Worm (Caenorhabditis elegans) whole organism, L3 larva: ENCODE measurements around the gene scav-4.

Experiments
- R02D3.7 ChIP-seq: fragments of 150-350 bp; optimal IDR thresholded peaks from 2 replicates; lab custom pipeline; 2014; ENCODE audit warnings: missing biosample characterization, missing genetic modification characterization
- ZK546.5 ChIP-seq: sonication (generic microtip); optimal IDR thresholded peaks from 2 replicates; lab custom pipeline; 2017; ENCODE audit warnings: missing biosample characterization, missing genetic modification characterization
- aly-2 ChIP-seq: fragments of 150-350 bp; optimal IDR thresholded peaks from 2 replicates; lab custom pipeline; 2014; ENCODE audit warnings: missing biosample characterization, missing genetic modification characterization
- ama-1 ChIP-seq: fragments of 150-350 bp; optimal IDR thresholded peaks from 2 replicates; lab custom pipeline; 2018
- ceh-16 ChIP-seq: sonication (generic microtip); optimal IDR thresholded peaks from 2 replicates; lab custom pipeline; 2017; ENCODE audit warnings: missing biosample characterization, missing genetic modification characterization
- ceh-28 ChIP-seq: fragments of 150-350 bp; optimal IDR thresholded peaks from 2 replicates; lab custom pipeline; 2014; ENCODE audit warnings: missing biosample characterization, missing genetic modification reagents, missing genetic modification characterization
- ceh-82 ChIP-seq: fragments of 150-350 bp; optimal IDR thresholded peaks from 2 replicates; lab custom pipeline; 2014; ENCODE audit warnings: missing biosample characterization, missing genetic modification characterization
- ceh-9 ChIP-seq: sonication (generic microtip); optimal IDR thresholded peaks from 2 replicates; lab custom pipeline; 2018; ENCODE audit warnings: missing biosample characterization, missing genetic modification characterization
- daf-12 ChIP-seq: fragments of 150-350 bp; optimal IDR thresholded peaks from 2 replicates; lab custom pipeline; 2014; ENCODE audit warnings: missing biosample characterization, missing genetic modification reagents, missing genetic modification characterization
- egl-27 ChIP-seq: sonication (generic microtip); optimal IDR thresholded peaks from 4 replicates; lab custom pipeline; 2017; ENCODE audit warnings: missing biosample characterization, missing genetic modification reagents, missing genetic modification characterization
- egl-5 ChIP-seq: fragments of 150-350 bp; optimal IDR thresholded peaks from 2 replicates; lab custom pipeline; 2017; ENCODE audit warnings: missing biosample characterization, missing genetic modification reagents, missing genetic modification characterization, inconsistent platforms
- elt-1 ChIP-seq: fragments of 150-350 bp; optimal IDR thresholded peaks from 2 replicates; lab custom pipeline; 2014; ENCODE audit warnings: missing biosample characterization, missing genetic modification characterization
- elt-2 ChIP-seq: sonication (generic microtip); optimal IDR thresholded peaks from 2 replicates; lab custom pipeline; 2016; ENCODE audit warnings: missing genetic modification reagents, mild to moderate bottlenecking, missing genetic modification characterization, missing compliant biosample characterization
- elt-3 ChIP-seq, 3 experiments: fragments of 150-350 bp in 1 of 3; sonication (generic microtip) in 2 of 3; optimal IDR thresholded peaks; 2 replicates in 2 of 3; 4 replicates in 1 of 3; lab custom pipeline; 2014 to 2017; ENCODE audit warnings: missing biosample characterization in 3 of 3, missing genetic modification characterization in 3 of 3
- eor-1 ChIP-seq, 2 experiments: fragments of 150-350 bp; optimal IDR thresholded peaks; 2 replicates each; lab custom pipeline; 2014 to 2018; ENCODE audit warnings: missing biosample characterization in 2 of 2, missing genetic modification characterization in 2 of 2
- fkh-10 ChIP-seq: sonication (generic microtip); optimal IDR thresholded peaks from 2 replicates; lab custom pipeline; 2017; ENCODE audit warnings: missing biosample characterization, missing genetic modification reagents, missing genetic modification characterization
- fkh-2 ChIP-seq: fragments of 150-350 bp; optimal IDR thresholded peaks from 2 replicates; lab custom pipeline; 2014; ENCODE audit warnings: missing biosample characterization, missing genetic modification reagents, missing genetic modification characterization
- fos-1 ChIP-seq: fragments of 150-350 bp; optimal IDR thresholded peaks from 2 replicates; lab custom pipeline; 2014; ENCODE audit warnings: missing biosample characterization, missing genetic modification characterization
- hmg-11 ChIP-seq: sonication (generic microtip); optimal IDR thresholded peaks from 2 replicates; lab custom pipeline; 2016; ENCODE audit warnings: missing genetic modification characterization, missing compliant biosample characterization
- jun-1 ChIP-seq: fragments of 150-350 bp; optimal IDR thresholded peaks from 2 replicates; lab custom pipeline; 2014; ENCODE audit warnings: missing biosample characterization, missing genetic modification reagents, missing genetic modification characterization
- lin-15B ChIP-seq: fragments of 150-350 bp; optimal IDR thresholded peaks from 2 replicates; lab custom pipeline; 2014; ENCODE audit warnings: missing biosample characterization, missing genetic modification characterization
- lin-39 ChIP-seq: fragments of 150-350 bp; optimal IDR thresholded peaks from 2 replicates; lab custom pipeline; 2018; ENCODE audit warnings: missing biosample characterization, missing genetic modification reagents, missing genetic modification characterization
- lsy-12 ChIP-seq: sonication (generic microtip); optimal IDR thresholded peaks from 2 replicates; lab custom pipeline; 2016; ENCODE audit warnings: mild to moderate bottlenecking, missing genetic modification characterization, missing compliant biosample characterization
- mdl-1 ChIP-seq: fragments of 150-350 bp; optimal IDR thresholded peaks from 2 replicates; lab custom pipeline; 2014; ENCODE audit warnings: missing biosample characterization, missing genetic modification characterization
- mml-1 ChIP-seq: fragments of 150-350 bp; sonication (generic microtip); optimal IDR thresholded peaks from 3 replicates; lab custom pipeline; 2014; ENCODE audit warnings: missing biosample characterization, missing genetic modification characterization
- nfya-1 ChIP-seq: sonication (generic microtip); optimal IDR thresholded peaks from 2 replicates; lab custom pipeline; 2017; ENCODE audit warnings: missing genetic modification characterization, mild to moderate bottlenecking, missing compliant biosample characterization, antibody characterized with exemption, moderate library complexity; ENCODE audit not compliant: insufficient read depth
- nhr-11 ChIP-seq: fragments of 150-350 bp; optimal IDR thresholded peaks from 2 replicates; lab custom pipeline; 2014; ENCODE audit warnings: missing biosample characterization, missing genetic modification characterization
- nhr-12 ChIP-seq: fragments of 150-350 bp; optimal IDR thresholded peaks from 2 replicates; lab custom pipeline; 2014; ENCODE audit warnings: missing biosample characterization, missing genetic modification characterization
- nhr-23 ChIP-seq: fragments of 150-350 bp; optimal IDR thresholded peaks from 2 replicates; lab custom pipeline; 2014; ENCODE audit warnings: missing biosample characterization, missing genetic modification reagents, missing genetic modification characterization
- nhr-237 ChIP-seq: fragments of 150-350 bp; optimal IDR thresholded peaks from 2 replicates; lab custom pipeline; 2014; ENCODE audit warnings: missing biosample characterization, missing genetic modification characterization
- nhr-25 ChIP-seq: sonication (generic microtip); optimal IDR thresholded peaks from 2 replicates; lab custom pipeline; 2017; ENCODE audit warnings: missing biosample characterization, missing genetic modification characterization
- nhr-28 ChIP-seq: fragments of 150-350 bp; optimal IDR thresholded peaks from 2 replicates; lab custom pipeline; 2014; ENCODE audit warnings: missing biosample characterization, missing genetic modification characterization
- nhr-43 ChIP-seq: sonication (generic microtip); optimal IDR thresholded peaks from 2 replicates; lab custom pipeline; 2016; ENCODE audit warnings: mild to moderate bottlenecking, missing genetic modification characterization, missing compliant biosample characterization; ENCODE audit not compliant: poor library complexity, severe bottlenecking
- nhr-67 ChIP-seq: fragments of 150-350 bp; optimal IDR thresholded peaks from 2 replicates; lab custom pipeline; 2014; ENCODE audit warnings: missing biosample characterization, missing genetic modification characterization
- nhr-76 ChIP-seq: fragments of 150-350 bp; sonication (generic microtip); optimal IDR thresholded peaks from 5 replicates; lab custom pipeline; 2014; ENCODE audit warnings: missing biosample characterization, missing genetic modification characterization
- nhr-77 ChIP-seq: fragments of 150-350 bp; optimal IDR thresholded peaks from 2 replicates; lab custom pipeline; 2014; ENCODE audit warnings: missing biosample characterization, missing genetic modification characterization
- pha-4 ChIP-seq: fragments of 150-350 bp; optimal IDR thresholded peaks from 2 replicates; lab custom pipeline; 2014; ENCODE audit warnings: missing biosample characterization, missing genetic modification reagents, missing genetic modification characterization
- pqm-1 ChIP-seq: fragments of 150-350 bp; optimal IDR thresholded peaks from 2 replicates; lab custom pipeline; 2017; ENCODE audit warnings: missing biosample characterization, missing genetic modification characterization, inconsistent platforms
- sea-2 ChIP-seq: fragments of 150-350 bp; sonication (generic microtip); optimal IDR thresholded peaks from 4 replicates; lab custom pipeline; 2014; ENCODE audit warnings: missing biosample characterization, missing genetic modification reagents, missing genetic modification characterization
- skn-1 ChIP-seq: fragments of 150-350 bp; optimal IDR thresholded peaks from 2 replicates; lab custom pipeline; 2014; ENCODE audit warnings: missing biosample characterization, missing genetic modification characterization
- snpc-4 ChIP-seq: fragments of 150-350 bp; optimal IDR thresholded peaks from 2 replicates; lab custom pipeline; 2014; ENCODE audit warnings: missing biosample characterization, missing genetic modification characterization
- tbx-2 ChIP-seq: sonication (generic microtip); optimal IDR thresholded peaks from 2 replicates; lab custom pipeline; 2016; ENCODE audit warnings: mild to moderate bottlenecking, missing genetic modification characterization, missing compliant biosample characterization
- unc-39 ChIP-seq: sonication (generic microtip); optimal IDR thresholded peaks from 4 replicates; lab custom pipeline; 2017; ENCODE audit warnings: missing biosample characterization, missing genetic modification characterization
- unc-62 ChIP-seq: fragments of 150-350 bp; sonication (generic microtip); optimal IDR thresholded peaks from 4 replicates; lab custom pipeline; 2014; ENCODE audit warnings: missing biosample characterization, missing genetic modification reagents, missing genetic modification characterization
- zag-1 ChIP-seq: fragments of 150-350 bp; optimal IDR thresholded peaks from 2 replicates; lab custom pipeline; 2014; ENCODE audit warnings: missing biosample characterization, missing genetic modification characterization
- ztf-11 ChIP-seq: fragments of 150-350 bp; optimal IDR thresholded peaks from 2 replicates; lab custom pipeline; 2014; ENCODE audit warnings: missing biosample characterization, missing genetic modification characterization
- ztf-4 ChIP-seq: fragments of 150-350 bp; optimal IDR thresholded peaks from 2 replicates; lab custom pipeline; 2014; ENCODE audit warnings: missing biosample characterization, missing genetic modification characterization

scav-4 gene

DNA sequence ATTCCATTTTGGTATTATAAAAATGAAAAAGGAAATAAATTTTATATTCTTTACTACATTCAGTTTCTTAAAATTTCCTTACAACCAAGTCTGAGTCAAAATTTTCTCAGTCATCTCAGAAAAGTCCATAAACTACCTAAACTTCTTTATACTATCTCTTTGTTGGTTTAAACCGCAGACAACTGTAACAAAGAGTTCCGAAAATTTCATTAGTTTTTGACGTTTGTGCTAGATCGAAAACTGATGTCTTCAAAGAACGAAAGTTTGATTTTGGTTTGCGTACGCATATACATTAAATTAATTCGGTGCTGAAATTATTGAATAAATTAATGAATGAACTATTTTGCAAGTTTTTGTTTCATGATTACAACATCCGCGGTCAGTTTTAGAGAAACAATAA is 22.7 kb upstream of the scav-4 start:
- TF ChIP-seq fkh-10 (GFP tag; lab: Kevin White, UChicago) (peak; percentile 76), pha-4 (no peak), lin-39 (tag; lab: Kevin White, UChicago) (no peak), unc-39 (no peak), nhr-12 (tag; lab: Kevin White, UChicago) (no peak)

DNA sequence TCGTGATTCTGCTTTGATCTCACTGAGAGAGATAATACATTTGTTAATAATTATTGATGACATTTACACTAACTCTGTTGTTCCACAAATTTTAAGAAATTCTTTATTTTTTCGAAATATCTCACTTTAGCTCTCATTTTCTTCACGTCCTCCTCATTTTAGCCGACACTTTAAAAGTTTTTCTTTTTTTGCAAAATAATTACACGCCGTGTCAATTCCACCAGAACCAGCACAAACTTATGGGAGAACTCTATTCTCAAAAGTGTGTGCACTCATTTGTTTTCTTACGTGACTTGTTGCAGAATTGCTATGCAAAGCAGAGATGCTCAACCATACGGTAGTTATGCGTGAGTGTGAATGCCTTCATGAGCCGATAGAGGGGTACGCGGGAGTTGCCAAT is 16.4 kb upstream of the scav-4 start, which contains the start of gene frpr-2:
Gene frpr-2, plus strand, starts transcription at position 301 of the 400 bp plus-strand sequence.
- TF ChIP-seq skn-1 (tag; lab: Kevin White, UChicago) (no peak), elt-2 (tag; lab: Kevin White, UChicago) (no peak), nhr-11 (tag; lab: Kevin White, UChicago) (no peak), mml-1 (tag; lab: Kevin White, UChicago) (no peak), unc-62 (GFP tag; lab: Kevin White, UChicago) (no peak), ceh-28 (tag; lab: Kevin White, UChicago) (no peak), pha-4 (no peak), mdl-1 (tag; lab: Kevin White, UChicago) (no peak), nhr-28 (tag; lab: Kevin White, UChicago) (no peak), tbx-2 (tag; lab: Kevin White, UChicago) (no peak), fkh-10 (GFP tag; lab: Kevin White, UChicago) (no peak), elt-1 (tag; lab: Kevin White, UChicago) (no peak)

DNA sequence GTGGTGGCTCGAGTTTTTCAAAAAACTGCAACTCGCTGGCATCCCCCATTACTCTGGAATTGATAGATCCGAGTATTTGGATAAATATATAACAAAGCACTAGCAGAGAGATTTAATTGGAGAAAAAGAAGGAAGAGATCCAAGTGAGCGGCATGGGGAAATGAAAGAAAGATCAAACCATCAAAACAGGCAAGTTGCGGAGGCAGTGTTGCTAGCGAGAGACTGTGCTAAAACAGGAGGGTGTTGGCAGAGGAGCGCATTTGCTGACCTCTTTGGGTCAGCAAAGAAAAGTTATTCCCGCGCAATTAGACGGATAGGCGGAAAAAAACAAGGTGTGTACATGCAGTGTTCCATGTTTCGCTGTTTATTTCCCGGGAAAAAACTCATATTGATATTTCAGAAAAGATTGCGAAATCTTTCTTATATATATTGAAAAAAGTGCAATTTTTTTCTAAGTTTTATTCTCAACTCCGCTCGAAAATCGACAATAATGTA is 5.9 kb upstream of the scav-4 start, which contains the start of gene ppk-3:
Gene ppk-3, minus strand, starts transcription at position 51 of the 495 bp plus-strand sequence.
- TF ChIP-seq lin-39 (tag; lab: Kevin White, UChicago): peak; percentile 68
- peak; percentile 81 for TF ChIP-seq lin-15B (tag; lab: Kevin White, UChicago)
- TF ChIP-seq nhr-43: peak; percentile 86
- no peak for TF ChIP-seq unc-39
- TF ChIP-seq eor-1 (tag; optimal IDR thresholded peaks at IDR 0.05; lab: Kevin White, UChicago): no peak
- no peak for TF ChIP-seq aly-2
- TF ChIP-seq ztf-11 (tag; lab: Kevin White, UChicago): no peak
- no peak for TF ChIP-seq unc-62 (GFP tag; lab: Kevin White, UChicago)
- TF ChIP-seq lsy-12 (tag; lab: Kevin White, UChicago): peak; percentile 6
- TF ChIP-seq ZK546.5 (tag; lab: Kevin White, UChicago): no peak
- TF ChIP-seq mml-1 (tag; lab: Kevin White, UChicago): no peak
- peak; percentile 52 for TF ChIP-seq R02D3.7 (tag; lab: Kevin White, UChicago)
- TF ChIP-seq fkh-10 (GFP tag; lab: Kevin White, UChicago): no peak
- TF ChIP-seq egl-5 (tag; lab: Kevin White, UChicago): no peak
- TF ChIP-seq ceh-28 (tag; lab: Kevin White, UChicago): peak; percentile 55
- peak; percentile 70 for TF ChIP-seq hmg-11 (tag; lab: Kevin White, UChicago)
- no peak for TF ChIP-seq daf-12
- TF ChIP-seq nhr-12 (tag; lab: Kevin White, UChicago): no peak
- TF ChIP-seq ceh-82 (tag; lab: Kevin White, UChicago): peak; percentile 4
- TF ChIP-seq ama-1 (lab: Kevin White, UChicago): no peak
- no peak for TF ChIP-seq skn-1 (tag; lab: Kevin White, UChicago)
- no peak for TF ChIP-seq nhr-76 (tag; lab: Kevin White, UChicago)
- no peak for TF ChIP-seq nhr-237 (tag; lab: Kevin White, UChicago)
- TF ChIP-seq fkh-2: no peak
- no peak for TF ChIP-seq mdl-1 (tag; lab: Kevin White, UChicago)
- no peak for TF ChIP-seq nhr-77 (tag; lab: Kevin White, UChicago)
- no peak for TF ChIP-seq ceh-9 (tag; lab: Kevin White, UChicago)
- TF ChIP-seq egl-27 (tag; lab: Kevin White, UChicago): no peak
- TF ChIP-seq pha-4: peak; percentile 87
- no peak for TF ChIP-seq nhr-67
- peak; percentile 35 for TF ChIP-seq tbx-2 (tag; lab: Kevin White, UChicago)
- peak; percentile 61 for TF ChIP-seq elt-1 (tag; lab: Kevin White, UChicago)
- peak; percentile 96 for TF ChIP-seq nhr-23
- peak in 1 of 3 experiments; percentile 24 for TF ChIP-seq elt-3 (tag; optimal IDR thresholded peaks at IDR 0.05; lab: Kevin White, UChicago)
- no peak for TF ChIP-seq fos-1 (tag; lab: Kevin White, UChicago)
- no peak for TF ChIP-seq nhr-11 (tag; lab: Kevin White, UChicago)
- TF ChIP-seq zag-1 (tag; lab: Kevin White, UChicago): no peak
- no peak for TF ChIP-seq ztf-4 (tag; lab: Kevin White, UChicago)
- TF ChIP-seq nhr-25 (tag; lab: Kevin White, UChicago): peak; percentile 94
- no peak for TF ChIP-seq nhr-28 (tag; lab: Kevin White, UChicago)
- peak; percentile 40 for TF ChIP-seq pqm-1 (tag; lab: Kevin White, UChicago)
- no peak for TF ChIP-seq nfya-1 (tag; lab: Kevin White, UChicago)
- TF ChIP-seq snpc-4: no peak
- peak; percentile 61 for TF ChIP-seq jun-1
- peak; percentile 20 for TF ChIP-seq elt-2 (tag; lab: Kevin White, UChicago)
- TF ChIP-seq sea-2: no peak
- TF ChIP-seq ceh-16 (tag; lab: Kevin White, UChicago): no peak
